Worm (Caenorhabditis elegans): ENCODE results near the gene mrps-25.

- TF ChIP-seq tbx-2 (tag; optimal IDR thresholded peaks at IDR 0.05) (peak; percentile 71), hlh-4 (tag; optimal IDR thresholded peaks at IDR 0.05) (no peak), lin-13 (GFP tag; optimal IDR thresholded peaks at IDR 0.05) (peak; percentile 53), F16B12.6 (tag; optimal IDR thresholded peaks at IDR 0.05) (peak; percentile 10), ceh-82 (tag; optimal IDR thresholded peaks at IDR 0.05) (peak; percentile 52 to 83 (median 67))
Observed at ce11 chrIV:1070383-1070782, 13.7 kb downstream of the mrps-25 start.
